Fruit fly (Drosophila melanogaster): ENCODE measurements around the gene CG43093.

- TF ChIP-seq CG33017 (tag; optimal IDR thresholded peaks at IDR 0.05) (no peak), pad (GFP tag; optimal IDR thresholded peaks at IDR 0.05) (no peak), CG14711 (tag; optimal IDR thresholded peaks at IDR 0.05) (no peak), cnc (optimal IDR thresholded peaks at IDR 0.05) (no peak), CG1620 (GFP tag; optimal IDR thresholded peaks at IDR 0.05) (no peak), Clk (GFP tag; optimal IDR thresholded peaks at IDR 0.05) (no peak), CG7101 (tag; optimal IDR thresholded peaks at IDR 0.05) (no peak), cic (GFP tag; optimal IDR thresholded peaks at IDR 0.05) (no peak)
These were observed 36.4 kb downstream of the CG43093 start, which contains the start of gene Takl2 for dm6 chr3R:22733751-22734150.

Data from whole organism, adult.